Worm (Caenorhabditis elegans) whole organism, L2 larva: ENCODE data around the gene mog-3.

ENCODE experiments used
- ceh-82 ChIP-seq: fragments of 150-350 bp; optimal IDR thresholded peaks from 2 replicates; lab custom pipeline; 2014; ENCODE audit warnings: missing biosample characterization, missing genetic modification characterization
- elt-3 ChIP-seq: sonication (generic microtip); optimal IDR thresholded peaks from 2 replicates; lab custom pipeline; 2017; ENCODE audit warnings: missing biosample characterization, missing genetic modification characterization
- lsy-2 ChIP-seq, 2 experiments: fragments of 150-350 bp in 1 of 2; sonication (generic microtip) in 1 of 2; optimal IDR thresholded peaks; 2 replicates each; lab custom pipeline; 2014 to 2017; ENCODE audit warnings: missing biosample characterization in 2 of 2, missing genetic modification characterization in 2 of 2
- mbf-1 ChIP-seq: sonication (generic microtip); optimal IDR thresholded peaks from 2 replicates; lab custom pipeline; 2017; ENCODE audit warnings: missing biosample characterization, missing genetic modification characterization
- nhr-21 ChIP-seq: fragments of 150-350 bp; optimal IDR thresholded peaks from 2 replicates; lab custom pipeline; 2014; ENCODE audit warnings: missing biosample characterization, missing genetic modification characterization
- nhr-237 ChIP-seq: fragments of 150-350 bp; optimal IDR thresholded peaks from 2 replicates; lab custom pipeline; 2014; ENCODE audit warnings: missing biosample characterization, missing genetic modification characterization
- nhr-25 ChIP-seq: fragments of 150-350 bp; sonication (generic microtip); optimal IDR thresholded peaks from 3 replicates; lab custom pipeline; 2014; ENCODE audit warnings: missing biosample characterization, missing genetic modification characterization
- nhr-6 ChIP-seq: fragments of 150-350 bp; optimal IDR thresholded peaks from 2 replicates; lab custom pipeline; 2014; ENCODE audit warnings: missing biosample characterization, missing genetic modification characterization
- sma-9 ChIP-seq, 2 experiments: fragments of 150-350 bp in 1 of 2; sonication (generic microtip) in 1 of 2; optimal IDR thresholded peaks; 2 replicates each; lab custom pipeline; 2014 to 2016; ENCODE audit warnings: missing genetic modification characterization in 2 of 2, mild to moderate bottlenecking in 1 of 2, missing biosample characterization in 1 of 2, missing compliant biosample characterization in 1 of 2, missing genetic modification reagents in 1 of 2, moderate library complexity in 1 of 2
- snpc-4 ChIP-seq: fragments of 150-350 bp; optimal IDR thresholded peaks from 2 replicates; lab custom pipeline; 2014; ENCODE audit warnings: missing biosample characterization, missing genetic modification characterization
- unc-62 ChIP-seq: fragments of 150-350 bp; optimal IDR thresholded peaks from 2 replicates; lab custom pipeline; 2014; ENCODE audit warnings: missing biosample characterization, missing genetic modification reagents, missing genetic modification characterization
- zag-1 ChIP-seq: fragments of 150-350 bp; optimal IDR thresholded peaks from 2 replicates; lab custom pipeline; 2014; ENCODE audit warnings: missing biosample characterization, missing genetic modification characterization
- ztf-11 ChIP-seq: sonication (generic microtip); optimal IDR thresholded peaks from 2 replicates; lab custom pipeline; 2017; ENCODE audit warnings: missing biosample characterization, missing genetic modification characterization
- ztf-4 ChIP-seq: fragments of 150-350 bp; optimal IDR thresholded peaks from 2 replicates; lab custom pipeline; 2014; ENCODE audit warnings: missing biosample characterization, missing genetic modification characterization

DNA sequence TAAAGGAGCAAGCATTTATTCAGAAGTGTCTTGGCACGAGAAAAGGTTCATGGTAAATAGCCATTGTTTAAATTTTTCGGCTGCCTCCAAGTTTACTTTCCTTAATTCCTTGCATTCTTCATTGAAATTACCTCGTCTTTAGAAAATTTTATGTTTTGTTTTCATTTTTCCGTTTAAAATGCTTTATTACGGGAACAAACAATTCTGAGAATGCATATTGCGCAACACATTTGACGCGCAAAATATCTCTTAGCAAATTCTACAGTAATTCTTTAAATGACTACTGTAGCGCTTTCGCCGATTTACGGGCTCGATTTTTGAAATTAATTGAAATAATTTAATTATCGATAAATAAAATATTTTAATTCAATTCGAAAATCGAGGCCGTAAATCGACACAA is 36.2 kb downstream of the mog-3 start:
- TF ChIP-seq ztf-4 (tag; lab: Kevin White, UChicago) (no peak), snpc-4 (no peak), nhr-25 (tag; lab: Kevin White, UChicago) (no peak), elt-3 (tag; lab: Kevin White, UChicago) (no peak), sma-9 (GFP tag; optimal IDR thresholded peaks at IDR 0.05; lab: Kevin White, UChicago) (no peak), sma-9 (tag; optimal IDR thresholded peaks at IDR 0.05; lab: Kevin White, UChicago) (no peak), zag-1 (tag; lab: Kevin White, UChicago) (no peak), unc-62 (GFP tag; lab: Kevin White, UChicago) (no peak), ceh-82 (tag; lab: Kevin White, UChicago) (no peak), ztf-11 (tag; lab: Kevin White, UChicago) (no peak), mbf-1 (tag; lab: Kevin White, UChicago) (no peak), nhr-237 (no peak), nhr-6 (tag; lab: Kevin White, UChicago) (no peak), lsy-2 (tag; optimal IDR thresholded peaks at IDR 0.05; lab: Kevin White, UChicago) (no peak), nhr-21 (no peak)
